Worm (Caenorhabditis elegans): ENCODE data around the gene ins-3.

DNA sequence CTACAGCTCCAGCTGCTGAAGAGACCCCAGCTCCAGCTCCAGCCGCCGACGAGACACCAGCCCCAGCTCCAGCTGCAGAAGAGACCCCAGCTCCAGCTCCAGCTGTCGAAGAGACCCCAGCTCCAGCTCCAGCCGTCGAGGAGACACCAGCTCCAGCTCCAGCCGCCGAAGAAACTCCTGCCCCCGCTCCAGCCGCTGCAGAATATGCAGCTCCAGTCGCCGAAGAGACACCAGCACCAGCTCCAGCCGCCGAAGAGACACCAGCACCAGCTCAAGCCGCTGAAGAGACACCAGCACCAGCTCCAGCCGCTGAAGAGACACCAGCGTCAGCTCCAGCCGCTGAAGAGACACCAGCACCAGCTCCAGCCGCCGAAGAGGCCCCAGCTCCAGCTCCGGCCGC lies 32.0 kb upstream of the ins-3 start:
- TF ChIP-seq unc-39 (tag; optimal IDR thresholded peaks at IDR 0.05) (no peak), ztf-11 (tag; optimal IDR thresholded peaks at IDR 0.05) (no peak), egl-27 (tag; optimal IDR thresholded peaks at IDR 0.05) (no peak), unc-62 (GFP tag; optimal IDR thresholded peaks at IDR 0.05) (no peak), mab-5 (tag; optimal IDR thresholded peaks at IDR 0.05) (no peak), nhr-12 (tag; optimal IDR thresholded peaks at IDR 0.05) (no peak), sma-9 (GFP tag; optimal IDR thresholded peaks at IDR 0.05) (no peak), sma-9 (tag; optimal IDR thresholded peaks at IDR 0.05) (no peak), aly-2 (tag; optimal IDR thresholded peaks at IDR 0.05) (no peak)

Data from whole organism, L2 larva.